Worm (Caenorhabditis elegans) whole organism, young adult: Measurements from ENCODE around the gene rpn-7.
A peak's percentile ranks its signal among the peaks of the same experiment; 100 is the strongest.

Experiments used
- C17E4.6 ChIP-seq: fragments of 200-800 bp; sonication (Bioruptor generic); IDR thresholded peaks from 2 replicates; pipeline ENCODE4 v1.3.6; 2022; ENCODE audit warnings: missing genetic modification reagents, missing genetic modification characterization, missing compliant biosample characterization
- D2030.7 ChIP-seq: fragments of 200-800 bp; sonication (Bioruptor generic); IDR thresholded peaks from 2 replicates; pipeline ENCODE4 v1.3.6; 2022; ENCODE audit warnings: missing genetic modification reagents, missing genetic modification characterization, missing compliant biosample characterization
- F23B12.7 ChIP-seq: sonication (generic microtip); optimal IDR thresholded peaks from 2 replicates; lab custom pipeline; 2017; ENCODE audit warnings: missing genetic modification characterization, mild to moderate bottlenecking, missing compliant biosample characterization, antibody characterized with exemption, moderate library complexity; ENCODE audit not compliant: insufficient read depth
- F33H1.4 ChIP-seq: fragments of 200-800 bp; sonication (Bioruptor generic); IDR thresholded peaks from 2 replicates; pipeline ENCODE4 v1.3.6; 2022; ENCODE audit warnings: missing genetic modification reagents, missing genetic modification characterization, missing compliant biosample characterization
- F52B5.7 ChIP-seq: sonication (generic microtip); optimal IDR thresholded peaks from 2 replicates; lab custom pipeline; 2016; ENCODE audit warnings: mild to moderate bottlenecking, missing genetic modification characterization, missing compliant biosample characterization
- F57C9.4 ChIP-seq: sonication (generic microtip); optimal IDR thresholded peaks from 2 replicates; lab custom pipeline; 2017; ENCODE audit warnings: mild to moderate bottlenecking, missing genetic modification characterization, missing compliant biosample characterization
- Y67H2A.10 ChIP-seq: fragments of 200-800 bp; sonication (Bioruptor generic); conservative IDR thresholded peaks from 2 replicates; pipeline ENCODE4 v1.3.6; 2022; ENCODE audit warnings: missing genetic modification reagents, missing genetic modification characterization, missing compliant biosample characterization
- Y95B8A.8 ChIP-seq: fragments of 200-800 bp; sonication (Bioruptor generic); IDR thresholded peaks from 2 replicates; pipeline ENCODE4 v1.3.6; 2022; ENCODE audit warnings: missing genetic modification reagents, missing genetic modification characterization, missing compliant biosample characterization
- ZK185.1 ChIP-seq: sonication (generic microtip); optimal IDR thresholded peaks from 2 replicates; lab custom pipeline; 2016; ENCODE audit warnings: mild to moderate bottlenecking, missing genetic modification characterization, missing compliant biosample characterization; ENCODE audit not compliant: poor library complexity, severe bottlenecking
- aptf-3 ChIP-seq: fragments of 200-800 bp; sonication (Bioruptor generic); IDR thresholded peaks from 2 replicates; pipeline ENCODE4 v1.3.6; 2022; ENCODE audit warnings: missing genetic modification characterization, missing compliant biosample characterization
- atf-7 ChIP-seq: sonication (generic microtip); optimal IDR thresholded peaks from 2 replicates; lab custom pipeline; 2017; ENCODE audit warnings: mild to moderate bottlenecking, missing genetic modification characterization, missing compliant biosample characterization
- attf-3 ChIP-seq: fragments of 200-800 bp; sonication (Bioruptor generic); conservative IDR thresholded peaks from 2 replicates; pipeline ENCODE4 v1.3.6; 2022; ENCODE audit warnings: missing genetic modification reagents, missing genetic modification characterization, missing compliant biosample characterization
- attf-6 ChIP-seq: fragments of 200-800 bp; sonication (Bioruptor generic); IDR thresholded peaks from 2 replicates; pipeline ENCODE4 v1.3.6; 2022; ENCODE audit warnings: missing genetic modification reagents, missing genetic modification characterization, missing compliant biosample characterization
- cebp-1 ChIP-seq, 2 experiments: fragments of 200-800 bp in 1 of 2; sonication (Bioruptor generic) in 1 of 2; sonication (generic microtip) in 1 of 2; IDR thresholded peaks in 1 of 2; optimal IDR thresholded peaks in 1 of 2; 2 replicates each; pipeline versions ENCODE4 v1.3.6 to Lab custom; 2017 to 2022; ENCODE audit warnings: missing compliant biosample characterization in 2 of 2, missing genetic modification characterization in 2 of 2, mild to moderate bottlenecking in 1 of 2, missing genetic modification reagents in 1 of 2, moderate library complexity in 1 of 2
- ceh-27 ChIP-seq: fragments of 200-800 bp; sonication (Bioruptor generic); optimal IDR thresholded peaks from 2 replicates; lab custom pipeline; 2018; ENCODE audit warnings: mild to moderate bottlenecking, missing genetic modification characterization, moderate library complexity, missing compliant biosample characterization
- ceh-58 ChIP-seq: fragments of 200-800 bp; sonication (Bioruptor generic); IDR thresholded peaks from 2 replicates; pipeline ENCODE4 v1.3.6; 2022; ENCODE audit warnings: missing genetic modification characterization, missing compliant biosample characterization
- ceh-79 ChIP-seq: sonication (generic microtip); optimal IDR thresholded peaks from 2 replicates; lab custom pipeline; 2017; ENCODE audit warnings: mild to moderate bottlenecking, missing genetic modification characterization, missing compliant biosample characterization
- die-1 ChIP-seq: sonication (generic microtip); optimal IDR thresholded peaks from 2 replicates; lab custom pipeline; 2016; ENCODE audit warnings: missing genotype, mild to moderate bottlenecking, missing genetic modification characterization, missing compliant biosample characterization
- dox-1 ChIP-seq: fragments of 200-800 bp; sonication (Bioruptor generic); IDR thresholded peaks from 2 replicates; pipeline ENCODE4 v1.3.6; 2022; ENCODE audit warnings: missing genetic modification reagents, missing genetic modification characterization, missing compliant biosample characterization
- efl-1 ChIP-seq: fragments of 150-350 bp; optimal IDR thresholded peaks from 2 replicates; lab custom pipeline; 2014; ENCODE audit warnings: missing biosample characterization, missing genetic modification reagents, missing genetic modification characterization
- egl-18 ChIP-seq: fragments of 200-800 bp; sonication (Bioruptor generic); IDR thresholded peaks from 2 replicates; pipeline ENCODE4 v1.3.6; 2022; ENCODE audit warnings: missing genetic modification reagents, missing genetic modification characterization, missing compliant biosample characterization
- egrh-3 ChIP-seq: fragments of 200-800 bp; sonication (Bioruptor generic); IDR thresholded peaks from 2 replicates; pipeline ENCODE4 v1.3.6; 2022; ENCODE audit warnings: missing genetic modification reagents, missing genetic modification characterization, missing compliant biosample characterization
- hmg-1.2 ChIP-seq: fragments of 200-800 bp; sonication (Bioruptor generic); IDR thresholded peaks from 2 replicates; pipeline ENCODE4 v1.3.6; 2022; ENCODE audit warnings: missing genetic modification reagents, missing genetic modification characterization, missing compliant biosample characterization
- lin-35 ChIP-seq, 3 experiments: fragments of 150-350 bp in 2 of 3; sonication (generic microtip) in 1 of 3; optimal IDR thresholded peaks; 2 replicates each; lab custom pipeline; 2014 to 2018; ENCODE audit warnings: missing biosample characterization in 3 of 3, missing genetic modification characterization in 3 of 3, missing genetic modification reagents in 3 of 3
- lin-54 ChIP-seq: fragments of 200-800 bp; sonication (Bioruptor generic); optimal IDR thresholded peaks from 2 replicates; lab custom pipeline; 2018; ENCODE audit warnings: mild to moderate bottlenecking, missing genetic modification characterization, missing compliant biosample characterization
- lir-1 ChIP-seq: fragments of 200-800 bp; sonication (Bioruptor generic); conservative IDR thresholded peaks from 2 replicates; pipeline ENCODE4 v1.3.6; 2022; ENCODE audit warnings: missing genetic modification reagents, missing genetic modification characterization, missing compliant biosample characterization
- lsy-27 ChIP-seq: sonication (generic microtip); optimal IDR thresholded peaks from 2 replicates; lab custom pipeline; 2017; ENCODE audit warnings: missing genetic modification characterization, mild to moderate bottlenecking, missing compliant biosample characterization, antibody characterized with exemption, missing genotype, borderline replicate concordance; ENCODE audit not compliant: insufficient read depth
- mel-28 ChIP-seq: sonication (generic microtip); optimal IDR thresholded peaks from 2 replicates; lab custom pipeline; 2016; ENCODE audit warnings: borderline replicate concordance, mild to moderate bottlenecking, missing genetic modification characterization, missing compliant biosample characterization
- nhr-120 ChIP-seq: fragments of 200-800 bp; sonication (Bioruptor generic); IDR thresholded peaks from 2 replicates; pipeline ENCODE4 v1.3.6; 2022; ENCODE audit warnings: missing genetic modification characterization, missing compliant biosample characterization
- nhr-27 ChIP-seq: fragments of 200-800 bp; sonication (Bioruptor generic); optimal IDR thresholded peaks from 2 replicates; lab custom pipeline; 2018; ENCODE audit warnings: mild to moderate bottlenecking, missing genetic modification characterization, moderate library complexity, missing compliant biosample characterization
- nhr-80 ChIP-seq: sonication (generic microtip); optimal IDR thresholded peaks from 2 replicates; lab custom pipeline; 2016; ENCODE audit warnings: missing genetic modification characterization, missing compliant biosample characterization
- rec-8 ChIP-seq, 2 experiments: sonication (generic microtip); optimal IDR thresholded peaks; 2 replicates each; lab custom pipeline; 2016; ENCODE audit warnings: mild to moderate bottlenecking in 2 of 2, missing genetic modification characterization in 2 of 2, missing genetic modification reagents in 2 of 2, missing genotype in 2 of 2, missing biosample characterization in 1 of 2, missing compliant biosample characterization in 1 of 2, moderate library complexity in 1 of 2
- rpc-1 ChIP-seq, 2 experiments: fragments of 150-350 bp in 1 of 2; sonication (generic microtip) in 1 of 2; optimal IDR thresholded peaks; 2 replicates each; lab custom pipeline; 2014 to 2018; ENCODE audit warnings: missing biosample characterization in 1 of 2, missing genetic modification characterization in 1 of 2, missing genetic modification reagents in 1 of 2, missing genotype in 1 of 2
- snpc-3.4 ChIP-seq: sonication (generic microtip); optimal IDR thresholded peaks from 2 replicates; lab custom pipeline; 2017; ENCODE audit warnings: missing genetic modification characterization, mild to moderate bottlenecking, missing compliant biosample characterization, antibody characterized with exemption, moderate library complexity, missing genotype, missing genetic modification reagents
- snpc-4 ChIP-seq, 5 experiments: fragments of 150-350 bp in 1 of 5; sonication (generic microtip) in 4 of 5; optimal IDR thresholded peaks; 2 replicates each; lab custom pipeline; 2014 to 2018; ENCODE audit warnings: missing genetic modification characterization in 5 of 5, missing biosample characterization in 3 of 5, antibody characterized with exemption in 2 of 5, mild to moderate bottlenecking in 2 of 5, missing compliant biosample characterization in 2 of 5, missing genotype in 2 of 5, moderate library complexity in 2 of 5, missing genetic modification reagents in 1 of 5
- ztf-22 ChIP-seq: fragments of 200-800 bp; sonication (Bioruptor generic); optimal IDR thresholded peaks from 2 replicates; lab custom pipeline; 2018; ENCODE audit warnings: mild to moderate bottlenecking, missing genetic modification characterization, moderate library complexity, missing compliant biosample characterization

Gene rpn-7

DNA sequence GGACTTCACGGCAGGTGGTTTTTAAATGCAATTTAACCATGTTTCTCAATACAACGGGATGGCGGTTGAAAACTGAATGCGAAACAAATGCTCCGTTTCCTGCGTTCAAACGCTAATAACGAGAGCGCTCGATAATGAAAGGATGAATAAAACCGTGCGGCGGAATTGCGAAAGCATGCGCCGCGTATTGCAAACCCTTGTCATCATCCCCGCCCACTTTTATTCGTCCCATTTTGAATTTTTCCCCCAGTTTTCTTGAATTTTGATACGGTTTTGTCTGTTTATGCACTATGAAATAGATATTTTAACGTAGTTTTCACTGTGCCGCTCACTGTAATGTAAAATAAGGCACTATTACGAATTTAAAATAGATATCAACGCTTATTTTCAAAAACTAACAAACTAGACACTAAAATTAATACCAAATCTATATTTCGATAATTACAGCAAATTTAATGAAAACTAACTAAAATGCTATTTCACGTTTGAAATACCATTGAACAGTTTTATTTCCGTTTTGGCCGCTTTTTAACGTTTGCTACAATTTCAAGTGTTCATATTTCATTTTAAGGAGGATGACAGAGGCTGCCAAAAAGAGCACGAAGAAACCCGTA lies at the start of gene rpn-7, which contains the start of gene F49C12.9:
TSS of gene rpn-7 (plus strand) at position 564 of the 614 bp plus-strand sequence.
TSS of gene F49C12.9 (minus strand) at position 148 of the 614 bp plus-strand sequence.
- 0 out of 2 replicates have a peak, but pooled peaks have one; percentile 9 for TF ChIP-seq attf-3 (GFP tag; lab: Robert Waterston, UW)
- TF ChIP-seq snpc-3.4 (tag; lab: Kevin White, UChicago) = peak; percentile 10
- no peak for TF ChIP-seq atf-7 (tag; lab: Kevin White, UChicago)
- peak in 1 of 3 experiments; percentile 29 for TF ChIP-seq lin-35 (GFP tag; optimal IDR thresholded peaks at IDR 0.05; lab: Kevin White, UChicago)
- no peak for TF ChIP-seq snpc-4 (GFP tag; optimal IDR thresholded peaks at IDR 0.05; lab: Kevin White, UChicago)
- TF ChIP-seq snpc-4 (tag; optimal IDR thresholded peaks at IDR 0.05; lab: Kevin White, UChicago) = peak in 3 of 4 experiments; percentile 1 to 45 (median 15)
- no peak for TF ChIP-seq F57C9.4
- no peak for TF ChIP-seq ceh-27 (GFP tag; lab: Kevin White, UChicago)
- peak; percentile 21; the same call in 1 of the 2 replicates for TF ChIP-seq cebp-1 (GFP tag; IDR thresholded peaks at IDR 0.05; lab: Robert Waterston, UW)
- peak; percentile 79 for TF ChIP-seq cebp-1 (tag; optimal IDR thresholded peaks at IDR 0.05; lab: Kevin White, UChicago)
- TF ChIP-seq dox-1 (GFP tag; lab: Robert Waterston, UW) = 0 out of 2 replicates have a peak, but pooled peaks have one; percentile 30
- peak; percentile 29; the same call in 1 of the 2 replicates for TF ChIP-seq D2030.7 (GFP tag; lab: Robert Waterston, UW)
- peak; percentile 22; the same call in 1 of the 2 replicates for TF ChIP-seq hmg-1.2 (GFP tag; lab: Robert Waterston, UW)
- TF ChIP-seq nhr-120 (GFP tag; lab: Robert Waterston, UW) = no peak
- peak; percentile 4 for TF ChIP-seq nhr-80 (tag; lab: Kevin White, UChicago)
- TF ChIP-seq rpc-1 (optimal IDR thresholded peaks at IDR 0.05; lab: Kevin White, UChicago) = peak; percentile 9
- no peak for TF ChIP-seq rpc-1 (tag; optimal IDR thresholded peaks at IDR 0.05; lab: Kevin White, UChicago)
- TF ChIP-seq lin-54 = peak; percentile 8

ce11 chrIV:9267581-9267980 lies 48.9 kb upstream of the rpn-7 start:
- TF ChIP-seq F23B12.7 (tag; lab: Kevin White, UChicago) (no peak), egrh-3 (GFP tag; lab: Robert Waterston, UW) (peak; percentile 19; the same call in 1 of the 2 replicates)
- TF ChIP-seq, all 124 proteins: peak for 1

- TF ChIP-seq egl-18 (GFP tag; lab: Robert Waterston, UW) = no peak
- TF ChIP-seq C17E4.6 = 0 out of 2 replicates have a peak, but pooled peaks have one; percentile 25
- peak; percentile 65; the same call in 1 of the 2 replicates for TF ChIP-seq egrh-3 (GFP tag; lab: Robert Waterston, UW)
- no peak for TF ChIP-seq dox-1 (GFP tag; lab: Robert Waterston, UW)
- peak; percentile 35; the same call in 1 of the 2 replicates for TF ChIP-seq hmg-1.2 (GFP tag; lab: Robert Waterston, UW)
Observed at ce11 chrIV:9268916-9269315, 47.5 kb upstream of the rpn-7 start.

- TF ChIP-seq snpc-4 (GFP tag; optimal IDR thresholded peaks at IDR 0.05; lab: Kevin White, UChicago) (no peak), snpc-4 (tag; optimal IDR thresholded peaks at IDR 0.05; lab: Kevin White, UChicago) (no peak), lsy-27 (no peak), cebp-1 (GFP tag; IDR thresholded peaks at IDR 0.05; lab: Robert Waterston, UW) (no peak), cebp-1 (tag; optimal IDR thresholded peaks at IDR 0.05; lab: Kevin White, UChicago) (no peak), mel-28 (tag; lab: Kevin White, UChicago) (no peak), Y67H2A.10 (no peak), lir-1 (GFP tag; lab: Robert Waterston, UW) (no peak), ceh-58 (GFP tag; lab: Robert Waterston, UW) (no peak)
Observed at ce11 chrIV:9269796-9270195, 46.6 kb upstream of the rpn-7 start, which contains the start of gene flh-3. Gene flh-3 (plus strand): TSS chrIV:9270096.

DNA sequence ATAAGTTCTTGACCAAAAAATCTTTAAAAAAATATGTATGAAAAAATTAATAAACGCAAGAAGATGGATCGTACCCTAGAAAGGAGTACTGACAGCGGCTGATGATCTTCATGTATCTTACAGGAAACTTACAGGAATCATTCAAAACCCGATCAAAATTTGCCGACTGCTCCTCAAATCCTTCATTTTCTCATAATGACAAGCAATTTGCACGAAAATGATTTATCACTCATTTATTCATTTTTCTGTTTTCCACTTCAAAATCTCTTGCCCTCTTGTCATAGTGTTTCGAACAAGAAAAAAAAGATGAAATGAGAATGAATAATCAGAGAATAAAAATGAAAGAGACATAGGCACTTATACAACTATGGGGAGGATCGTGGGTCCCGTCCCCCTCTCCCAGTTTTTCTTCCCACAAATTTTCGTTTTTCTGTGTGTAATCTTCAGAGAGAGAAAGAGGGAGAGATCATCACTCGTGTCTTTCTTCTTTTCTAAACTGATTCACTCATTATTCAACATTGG lies 42.4 kb upstream of the rpn-7 start, which contains the start of gene nmy-3:
TSS of gene nmy-3 (plus strand) at position 472 of the 522 bp plus-strand sequence.
- TF ChIP-seq F33H1.4 = no peak
- no peak for TF ChIP-seq efl-1 (GFP tag; lab: Kevin White, UChicago)
- TF ChIP-seq ZK185.1 (tag; lab: Kevin White, UChicago) = no peak
- no peak for TF ChIP-seq rec-8 (tag; optimal IDR thresholded peaks at IDR 0.05; lab: Kevin White, UChicago)
- TF ChIP-seq Y95B8A.8 (GFP tag; lab: Robert Waterston, UW) = no peak
- no peak for TF ChIP-seq ztf-22
- no peak for TF ChIP-seq attf-6 (GFP tag; lab: Robert Waterston, UW)
- no peak for TF ChIP-seq aptf-3 (GFP tag; lab: Robert Waterston, UW)
- no peak for TF ChIP-seq nhr-27 (tag; lab: Kevin White, UChicago)
- TF ChIP-seq ceh-79 (tag; lab: Kevin White, UChicago) = no peak
- no peak for TF ChIP-seq die-1 (tag; lab: Kevin White, UChicago)
- TF ChIP-seq F52B5.7 (tag; lab: Kevin White, UChicago) = no peak
